Worm (Caenorhabditis elegans): Measurements from ENCODE around the gene sru-19.

- TF ChIP-seq nhr-237 (tag; optimal IDR thresholded peaks at IDR 0.05), result no peak
- TF ChIP-seq elt-3 (tag; optimal IDR thresholded peaks at IDR 0.05), result no peak
- TF ChIP-seq fos-1 (tag; optimal IDR thresholded peaks at IDR 0.05), result no peak
- TF ChIP-seq lin-13 (GFP tag; optimal IDR thresholded peaks at IDR 0.05), result no peak
- TF ChIP-seq nhr-129 (tag; optimal IDR thresholded peaks at IDR 0.05), result no peak
Measured at ce11 chrIV:12490491-12490890, 7.8 kb upstream of the sru-19 start, which contains the start of gene him-6.

Measured in whole organism, L2 larva.